Fruit fly (Drosophila melanogaster) whole organism, embryonic: ENCODE results near the gene XRCC1.

Experiments used
- C15 ChIP-seq: fragments of 200-800 bp; sonication (Bioruptor generic); IDR thresholded peaks from 3 replicates; pipeline ENCODE4 v1.3.6; 2022; ENCODE audit warnings: missing biosample characterization, missing genetic modification characterization
- CG10267 ChIP-seq: fragments of 200-800 bp; sonication (Bioruptor generic); optimal IDR thresholded peaks from 2 replicates; lab custom pipeline; 2018; ENCODE audit warnings: missing biosample characterization, mild to moderate bottlenecking, missing genetic modification characterization, moderate library complexity
- CG10959 ChIP-seq: fragments of 200-800 bp; sonication (Bioruptor generic); IDR thresholded peaks from 2 replicates; pipeline ENCODE4 v1.3.6; 2022; ENCODE audit warnings: missing biosample characterization, missing genetic modification characterization
- CG10979 ChIP-seq: fragments of 200-800 bp; sonication (Bioruptor generic); optimal IDR thresholded peaks from 2 replicates; lab custom pipeline; 2018; ENCODE audit warnings: missing biosample characterization, mild to moderate bottlenecking, missing genetic modification characterization, moderate library complexity
- CG11695 ChIP-seq: fragments of 200-800 bp; sonication (Bioruptor generic); IDR thresholded peaks from 3 replicates; pipeline ENCODE4 v1.3.6; 2022; ENCODE audit warnings: missing biosample characterization, missing genetic modification characterization
- CG12104 ChIP-seq: fragments of 200-800 bp; sonication (Bioruptor generic); optimal IDR thresholded peaks from 3 replicates; lab custom pipeline; 2016; ENCODE audit warnings: missing biosample characterization, missing genetic modification characterization
- CG12299 ChIP-seq: fragments of 200-800 bp; sonication (Bioruptor generic); optimal IDR thresholded peaks from 2 replicates; lab custom pipeline; 2018; ENCODE audit warnings: missing biosample characterization, mild to moderate bottlenecking, missing genetic modification characterization
- CG12659 ChIP-seq: fragments of 200-800 bp; sonication (Bioruptor generic); optimal IDR thresholded peaks from 3 replicates; lab custom pipeline; 2017; ENCODE audit warnings: mild to moderate bottlenecking, missing biosample characterization, missing genetic modification reagents, missing genetic modification characterization
- CG14014 ChIP-seq: fragments of 200-800 bp; sonication (Bioruptor generic); IDR thresholded peaks from 2 replicates; pipeline ENCODE4 v1.3.6; 2022; ENCODE audit warnings: missing biosample characterization, missing genetic modification characterization
- CG1602 ChIP-seq: fragments of 200-800 bp; sonication (Bioruptor generic); optimal IDR thresholded peaks from 3 replicates; lab custom pipeline; 2016; ENCODE audit warnings: missing biosample characterization, missing genetic modification characterization
- CG16863 ChIP-seq: fragments of 200-800 bp; sonication (Bioruptor generic); optimal IDR thresholded peaks from 3 replicates; lab custom pipeline; 2016; ENCODE audit warnings: missing biosample characterization, missing genetic modification characterization
- CG17359 ChIP-seq: fragments of 200-800 bp; sonication (Bioruptor generic); optimal IDR thresholded peaks from 3 replicates; lab custom pipeline; 2018; ENCODE audit warnings: missing biosample characterization, mild to moderate bottlenecking, missing genetic modification characterization, moderate library complexity
- CG17829 ChIP-seq: fragments of 200-800 bp; optimal IDR thresholded peaks from 2 replicates; lab custom pipeline; 2019; ENCODE audit warnings: missing biosample characterization, mild to moderate bottlenecking, missing genetic modification characterization, moderate library complexity
- CG18619 ChIP-seq: fragments of 200-800 bp; sonication (Bioruptor generic); optimal IDR thresholded peaks from 3 replicates; lab custom pipeline; 2017; ENCODE audit warnings: missing biosample characterization, mild to moderate bottlenecking, missing genetic modification characterization
- CG3281 ChIP-seq: fragments of 200-800 bp; sonication (Bioruptor generic); optimal IDR thresholded peaks from 3 replicates; lab custom pipeline; 2017; ENCODE audit warnings: missing biosample characterization, mild to moderate bottlenecking, missing genetic modification characterization
- CG3407 ChIP-seq: fragments of 200-800 bp; sonication (Bioruptor generic); optimal IDR thresholded peaks from 2 replicates; lab custom pipeline; 2018; ENCODE audit warnings: missing biosample characterization, mild to moderate bottlenecking, missing genetic modification characterization
- CG5180 ChIP-seq: fragments of 200-800 bp; sonication (Bioruptor generic); optimal IDR thresholded peaks from 3 replicates; lab custom pipeline; 2017; ENCODE audit warnings: missing biosample characterization, missing genetic modification characterization, mild to moderate bottlenecking, moderate library complexity, missing genetic modification reagents
- CG6175 ChIP-seq: fragments of 200-800 bp; sonication (Bioruptor generic); IDR thresholded peaks from 3 replicates; pipeline ENCODE4 v1.3.6; 2022; ENCODE audit warnings: missing biosample characterization, missing genetic modification characterization
- CG6791 ChIP-seq: fragments of 200-800 bp; sonication (Bioruptor generic); IDR thresholded peaks from 3 replicates; pipeline ENCODE4 v1.3.6; 2022; ENCODE audit warnings: missing biosample characterization, missing genetic modification characterization; ENCODE audit not compliant: partially characterized antibody
- CG6854 ChIP-seq: fragments of 200-800 bp; sonication (Bioruptor generic); optimal IDR thresholded peaks from 3 replicates; lab custom pipeline; 2017; ENCODE audit warnings: missing biosample characterization, mild to moderate bottlenecking, missing genetic modification characterization
- CG7963 ChIP-seq: fragments of 200-800 bp; sonication (Bioruptor generic); IDR thresholded peaks from 3 replicates; pipeline ENCODE4 v1.3.6; 2022; ENCODE audit warnings: missing biosample characterization, missing genetic modification characterization; ENCODE audit not compliant: partially characterized antibody
- CTCF ChIP-seq: fragments of 200-800 bp; sonication (Bioruptor generic); optimal IDR thresholded peaks from 2 replicates; lab custom pipeline; 2017; ENCODE audit warnings: missing biosample characterization, mild to moderate bottlenecking, missing genetic modification characterization, moderate library complexity
- Dip2 ChIP-seq: fragments of 200-800 bp; sonication (Bioruptor generic); IDR thresholded peaks from 2 replicates; pipeline ENCODE4 v1.3.6; 2022; ENCODE audit warnings: missing biosample characterization, missing genetic modification characterization
- Ets97D ChIP-seq: fragments of 200-800 bp; sonication (Bioruptor generic); optimal IDR thresholded peaks from 3 replicates; lab custom pipeline; 2016; ENCODE audit warnings: missing biosample characterization, missing genetic modification characterization
- Fer2 ChIP-seq: fragments of 200-800 bp; sonication (Bioruptor generic); optimal IDR thresholded peaks from 2 replicates; lab custom pipeline; 2018; ENCODE audit warnings: missing biosample characterization, mild to moderate bottlenecking, missing genetic modification characterization, moderate library complexity
- Mes4 ChIP-seq: fragments of 200-800 bp; sonication (Bioruptor generic); optimal IDR thresholded peaks from 2 replicates; lab custom pipeline; 2016; ENCODE audit warnings: missing biosample characterization, missing genetic modification characterization
- Myb ChIP-seq: fragments of 200-800 bp; sonication (Bioruptor generic); optimal IDR thresholded peaks from 2 replicates; lab custom pipeline; 2016; ENCODE audit warnings: missing biosample characterization, missing genetic modification characterization
- Neu2 ChIP-seq: fragments of 200-800 bp; sonication (Bioruptor generic); optimal IDR thresholded peaks from 3 replicates; lab custom pipeline; 2016; ENCODE audit warnings: missing biosample characterization, missing genetic modification characterization, borderline replicate concordance
- PHDP ChIP-seq: fragments of 200-800 bp; sonication (Bioruptor generic); optimal IDR thresholded peaks from 3 replicates; lab custom pipeline; 2018; ENCODE audit warnings: missing biosample characterization, mild to moderate bottlenecking, missing genetic modification characterization, moderate library complexity
- Sin3A ChIP-seq: fragments of >200 bp; optimal IDR thresholded peaks from 2 replicates; lab custom pipeline; 2018
- Sry-β ChIP-seq: fragments of 200-800 bp; sonication (Bioruptor generic); optimal IDR thresholded peaks from 2 replicates; lab custom pipeline; 2018; ENCODE audit warnings: missing biosample characterization, mild to moderate bottlenecking, missing genetic modification characterization, moderate library complexity
- Ssrp ChIP-seq: fragments of 200-800 bp; sonication (Bioruptor generic); optimal IDR thresholded peaks from 2 replicates; lab custom pipeline; 2018; ENCODE audit warnings: missing biosample characterization, mild to moderate bottlenecking, missing genetic modification characterization, moderate library complexity
- Taf1 ChIP-seq: fragments of 200-800 bp; sonication (Bioruptor generic); IDR thresholded peaks from 2 replicates; pipeline ENCODE4 v1.3.6; 2022; ENCODE audit warnings: missing biosample characterization, missing genetic modification characterization
- Tbp ChIP-seq: fragments of >200 bp; optimal IDR thresholded peaks from 2 replicates; lab custom pipeline; 2018; ENCODE audit warnings: missing biosample characterization, missing genetic modification characterization
- YL-1 ChIP-seq: fragments of 200-800 bp; sonication (Bioruptor generic); optimal IDR thresholded peaks from 3 replicates; lab custom pipeline; 2017; ENCODE audit warnings: missing biosample characterization, mild to moderate bottlenecking, missing genetic modification characterization
- bbx ChIP-seq: fragments of 200-800 bp; sonication (Bioruptor generic); IDR thresholded peaks from 2 replicates; pipeline ENCODE4 v1.3.6; 2022; ENCODE audit warnings: missing biosample characterization, missing genetic modification characterization; ENCODE audit not compliant: partially characterized antibody
- cas ChIP-seq: fragments of 200-800 bp; sonication (Bioruptor generic); IDR thresholded peaks from 2 replicates; pipeline ENCODE4 v1.3.6; 2022; ENCODE audit warnings: missing biosample characterization, missing genetic modification characterization
- caup ChIP-seq: fragments of 200-800 bp; sonication (Bioruptor generic); optimal IDR thresholded peaks from 3 replicates; lab custom pipeline; 2017; ENCODE audit warnings: missing biosample characterization, mild to moderate bottlenecking, missing genetic modification characterization, moderate library complexity; ENCODE audit not compliant: severe bottlenecking
- chinmo ChIP-seq: fragments of 200-800 bp; sonication (Bioruptor generic); IDR thresholded peaks from 4 replicates; pipeline ENCODE4 v1.3.6; 2022; ENCODE audit warnings: missing biosample characterization, missing genetic modification characterization; ENCODE audit not compliant: partially characterized antibody
- crp ChIP-seq, 2 experiments: fragments of 200-800 bp; sonication (Bioruptor generic); optimal IDR thresholded peaks; 2 replicates in 1 of 2; 3 replicates in 1 of 2; lab custom pipeline; 2017; ENCODE audit warnings: missing biosample characterization in 2 of 2, missing genetic modification characterization in 2 of 2, mild to moderate bottlenecking in 1 of 2, moderate library complexity in 1 of 2
- dan ChIP-seq: fragments of 200-800 bp; sonication (Bioruptor generic); IDR thresholded peaks from 2 replicates; pipeline ENCODE4 v1.3.6; 2022; ENCODE audit warnings: missing biosample characterization, missing genetic modification characterization
- danr ChIP-seq: fragments of 200-800 bp; sonication (Bioruptor generic); IDR thresholded peaks from 2 replicates; pipeline ENCODE4 v1.3.6; 2022; ENCODE audit warnings: missing biosample characterization, missing genetic modification characterization
- en ChIP-seq: fragments of 200-800 bp; sonication (Bioruptor generic); optimal IDR thresholded peaks from 2 replicates; lab custom pipeline; 2016; ENCODE audit warnings: missing biosample characterization, missing genetic modification characterization
- ewg ChIP-seq: fragments of 200-800 bp; sonication (Bioruptor generic); optimal IDR thresholded peaks from 3 replicates; lab custom pipeline; 2017; ENCODE audit warnings: mild to moderate bottlenecking, missing biosample characterization, missing genetic modification reagents, missing genetic modification characterization
- gsb-n ChIP-seq: fragments of 200-800 bp; sonication (Bioruptor generic); optimal IDR thresholded peaks from 3 replicates; lab custom pipeline; 2018; ENCODE audit warnings: missing biosample characterization, mild to moderate bottlenecking, missing genetic modification characterization
- hbn ChIP-seq: fragments of 200-800 bp; sonication (Bioruptor generic); IDR thresholded peaks from 2 replicates; pipeline ENCODE4 v1.3.6; 2022; ENCODE audit warnings: missing biosample characterization, missing genetic modification characterization; ENCODE audit not compliant: partially characterized antibody
- jumu ChIP-seq: fragments of 200-800 bp; sonication (Bioruptor generic); optimal IDR thresholded peaks from 3 replicates; lab custom pipeline; 2016; ENCODE audit warnings: missing biosample characterization, missing genetic modification characterization
- kay ChIP-seq: fragments of 200-800 bp; sonication (Bioruptor generic); optimal IDR thresholded peaks from 2 replicates; lab custom pipeline; 2016; ENCODE audit warnings: missing biosample characterization, missing genetic modification characterization
- lmd ChIP-seq: fragments of 200-800 bp; sonication (Bioruptor generic); IDR thresholded peaks from 2 replicates; pipeline ENCODE4 v1.3.6; 2022; ENCODE audit warnings: missing biosample characterization, missing genetic modification characterization
- sisA ChIP-seq: fragments of 200-800 bp; sonication (Bioruptor generic); IDR thresholded peaks from 2 replicates; pipeline ENCODE4 v1.3.6; 2022; ENCODE audit warnings: missing biosample characterization, missing genetic modification characterization
- trh ChIP-seq: fragments of 200-800 bp; sonication (Bioruptor generic); optimal IDR thresholded peaks from 2 replicates; lab custom pipeline; 2016; ENCODE audit warnings: missing biosample characterization, missing genetic modification characterization

XRCC1 gene

DNA sequence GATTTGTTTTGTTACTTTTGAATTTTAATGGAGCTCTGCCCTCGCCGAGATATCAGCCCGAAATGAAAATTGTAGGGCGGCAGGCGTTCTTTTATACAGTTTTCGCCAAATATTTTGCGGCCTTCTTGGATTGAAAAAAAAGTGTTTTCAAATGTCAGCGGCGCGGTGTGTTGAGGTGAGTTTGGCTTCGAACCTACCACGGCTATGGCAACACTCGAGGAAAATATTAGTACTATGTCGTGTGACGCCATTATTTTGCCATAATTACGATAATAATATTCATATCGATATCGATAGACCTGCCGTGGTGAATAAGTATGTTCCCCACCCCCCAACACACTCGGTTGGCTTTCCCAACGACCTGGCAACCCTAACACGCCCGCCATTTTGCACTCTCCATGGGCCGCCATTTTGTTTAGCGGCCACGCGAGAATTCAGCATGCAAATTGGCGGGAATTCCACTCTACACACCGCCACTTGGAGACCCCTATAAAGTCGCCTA is 17.8 kb upstream of the XRCC1 start, which contains the start of the genes TrxT and dhd (continued):
- TF ChIP-seq CG1602 (GFP tag; lab: Kevin White, UChicago) (no peak), Dip2 (GFP tag; lab: Robert Waterston, UW) (no peak), CG6175 (GFP tag; lab: Robert Waterston, UW) (no peak), CG3281 (GFP tag; lab: Kevin White, UChicago) (peak; percentile 16), Taf1 (GFP tag; lab: Robert Waterston, UW) (no peak), CG3407 (GFP tag; lab: Kevin White, UChicago) (no peak), lmd (GFP tag; lab: Robert Waterston, UW) (peak; percentile 42; the same call in 1 of the 2 replicates), CG10267 (peak; percentile 15), Sin3A (lab: Kevin White, UChicago) (no peak), Ssrp (tag; lab: Kevin White, UChicago) (no peak), kay (GFP tag; lab: Kevin White, UChicago) (no peak), jumu (peak; percentile 48), C15 (GFP tag; lab: Robert Waterston, UW) (no peak), CG10959 (GFP tag; lab: Robert Waterston, UW) (no peak), hbn (GFP tag; lab: Robert Waterston, UW) (peak; percentile 46; the same call in 1 of the 2 replicates), cas (GFP tag; lab: Robert Waterston, UW) (0 out of 2 replicates have a peak, but pooled peaks have one; percentile 9), CG17829 (tag; lab: Kevin White, UChicago) (no peak), Sry-β (GFP tag; lab: Kevin White, UChicago) (no peak), CG6854 (GFP tag; lab: Kevin White, UChicago) (no peak), Neu2 (GFP tag; lab: Kevin White, UChicago) (no peak), Ets97D (peak; percentile 96), trh (GFP tag; lab: Kevin White, UChicago) (no peak), chinmo (GFP tag; lab: Robert Waterston, UW) (0 out of 4 replicates have a peak, but pooled peaks have one; percentile 62), sisA (GFP tag; lab: Robert Waterston, UW) (no peak), CG14014 (0 out of 2 replicates have a peak, but pooled peaks have one; percentile 34), CG7963 (GFP tag; lab: Robert Waterston, UW) (0 out of 3 replicates have a peak, but pooled peaks have one; percentile 4), YL-1 (GFP tag; lab: Kevin White, UChicago) (peak; percentile 34), CG10979 (tag; lab: Kevin White, UChicago) (peak; percentile 9), CTCF (GFP tag; lab: Kevin White, UChicago) (no peak), danr (GFP tag; lab: Robert Waterston, UW) (no peak), Tbp (GFP tag; lab: Kevin White, UChicago) (no peak), dan (no peak), Fer2 (tag; lab: Kevin White, UChicago) (no peak), Myb (GFP tag; lab: Kevin White, UChicago) (peak; percentile 67), Mes4 (GFP tag; lab: Kevin White, UChicago) (no peak), PHDP (tag; lab: Kevin White, UChicago) (no peak), CG12659 (GFP tag; lab: Kevin White, UChicago) (peak; percentile 71), CG11695 (no peak), CG16863 (no peak), CG12104 (GFP tag; lab: Kevin White, UChicago) (no peak), crp (GFP tag; optimal IDR thresholded peaks at IDR 0.05; lab: Kevin White, UChicago) (no peak), CG17359 (tag; lab: Kevin White, UChicago) (no peak), CG6791 (peak; percentile 70), bbx (peak; percentile 66), CG18619 (GFP tag; lab: Kevin White, UChicago) (no peak), caup (GFP tag; lab: Kevin White, UChicago) (peak; percentile 50), CG5180 (GFP tag; lab: Kevin White, UChicago) (no peak), en (GFP tag; lab: Kevin White, UChicago) (no peak), gsb-n (tag; lab: Kevin White, UChicago) (no peak), CG12299 (tag; lab: Kevin White, UChicago) (no peak), ewg (GFP tag; lab: Kevin White, UChicago) (peak; percentile 14)
